Worm (Caenorhabditis elegans) whole organism, mixed stage, embryonic: ENCODE results near the gene E02H9.7.
A peak's percentile ranks its signal among the peaks of the same experiment; 100 is the strongest.

Source experiments
- blmp-1 ChIP-seq: fragments of 150-350 bp; optimal IDR thresholded peaks from 2 replicates; lab custom pipeline; 2014; ENCODE audit warnings: missing biosample characterization, missing genetic modification characterization
- ces-1 ChIP-seq: fragments of 150-350 bp; optimal IDR thresholded peaks from 2 replicates; lab custom pipeline; 2014; ENCODE audit warnings: missing biosample characterization, missing genetic modification reagents, missing genetic modification characterization
- elt-1 ChIP-seq: sonication (generic microtip); optimal IDR thresholded peaks from 2 replicates; lab custom pipeline; 2017; ENCODE audit warnings: missing genetic modification characterization, mild to moderate bottlenecking, missing compliant biosample characterization, antibody characterized with exemption, moderate library complexity, borderline replicate concordance; ENCODE audit not compliant: insufficient read depth
- flh-1 ChIP-seq: fragments of 200-800 bp; sonication (Bioruptor generic); optimal IDR thresholded peaks from 2 replicates; lab custom pipeline; 2018; ENCODE audit warnings: mild to moderate bottlenecking, missing genetic modification characterization, moderate library complexity, missing compliant biosample characterization
- ham-2 ChIP-seq: fragments of 200-800 bp; sonication (Bioruptor generic); optimal IDR thresholded peaks from 2 replicates; lab custom pipeline; 2018; ENCODE audit warnings: mild to moderate bottlenecking, missing genetic modification characterization, missing compliant biosample characterization
- lin-13 ChIP-seq: fragments of 150-350 bp; optimal IDR thresholded peaks from 2 replicates; lab custom pipeline; 2014; ENCODE audit warnings: missing biosample characterization, missing genetic modification characterization
- lin-32 ChIP-seq: fragments of 200-800 bp; sonication (Bioruptor generic); optimal IDR thresholded peaks from 2 replicates; lab custom pipeline; 2018; ENCODE audit warnings: mild to moderate bottlenecking, missing genetic modification characterization, missing compliant biosample characterization
- lsy-2 ChIP-seq: fragments of 150-350 bp; optimal IDR thresholded peaks from 2 replicates; lab custom pipeline; 2014; ENCODE audit warnings: missing biosample characterization, missing genetic modification characterization
- mab-5 ChIP-seq: fragments of 150-350 bp; optimal IDR thresholded peaks from 2 replicates; lab custom pipeline; 2014; ENCODE audit warnings: missing biosample characterization, missing genetic modification characterization
- mls-2 ChIP-seq: sonication (generic microtip); optimal IDR thresholded peaks from 2 replicates; lab custom pipeline; 2016; ENCODE audit warnings: mild to moderate bottlenecking, missing genetic modification characterization, moderate library complexity, missing compliant biosample characterization
- nhr-237 ChIP-seq: fragments of 150-350 bp; optimal IDR thresholded peaks from 2 replicates; lab custom pipeline; 2014; ENCODE audit warnings: missing biosample characterization, missing genetic modification characterization
- nhr-76 ChIP-seq: sonication (generic microtip); optimal IDR thresholded peaks from 2 replicates; lab custom pipeline; 2017; ENCODE audit warnings: missing biosample characterization, missing genetic modification characterization
- sem-2 ChIP-seq: fragments of 200-800 bp; sonication (Bioruptor generic); optimal IDR thresholded peaks from 2 replicates; lab custom pipeline; 2018; ENCODE audit warnings: mild to moderate bottlenecking, missing genetic modification characterization, missing compliant biosample characterization
- sptf-1 ChIP-seq: sonication (generic microtip); optimal IDR thresholded peaks from 2 replicates; lab custom pipeline; 2017; ENCODE audit warnings: mild to moderate bottlenecking, missing genetic modification characterization, moderate library complexity, missing compliant biosample characterization
- unc-120 ChIP-seq: sonication (generic microtip); optimal IDR thresholded peaks from 2 replicates; lab custom pipeline; 2017; ENCODE audit warnings: missing genetic modification characterization, missing compliant biosample characterization; ENCODE audit not compliant: poor library complexity, severe bottlenecking
- zip-8 ChIP-seq: fragments of 150-350 bp; optimal IDR thresholded peaks from 2 replicates; lab custom pipeline; 2014; ENCODE audit warnings: missing biosample characterization, missing genetic modification characterization

The E02H9.7 gene

DNA sequence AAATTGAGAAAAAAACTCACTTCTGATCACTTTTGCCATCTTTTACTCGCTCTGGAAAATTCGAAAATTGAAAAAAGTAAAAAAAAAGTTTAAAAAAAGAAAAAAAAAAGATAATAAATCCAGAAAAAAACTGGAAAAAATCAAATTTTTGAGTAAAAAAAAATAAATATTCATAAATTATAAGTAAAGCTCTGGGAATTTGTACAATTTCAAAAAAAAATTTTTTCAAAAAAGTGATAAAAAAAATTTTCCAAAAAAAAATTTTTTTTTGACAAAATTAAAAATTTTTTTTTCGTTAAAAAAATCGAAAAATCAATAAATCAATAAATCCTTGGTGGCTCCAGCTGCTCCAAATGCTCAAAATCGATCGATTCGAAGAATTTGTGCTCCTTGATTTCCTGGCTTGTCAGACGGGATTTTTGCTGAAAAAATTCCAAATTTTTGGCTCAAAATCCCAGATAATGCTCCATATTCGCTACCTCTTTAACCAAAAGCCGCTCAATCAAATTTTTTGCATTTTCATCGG lies 34.5 kb downstream of the E02H9.7 start, which contains the start of gene mrpl-30:
Gene mrpl-30, minus strand, starts transcription at position 51 of the 526 bp plus-strand sequence.
- TF ChIP-seq ces-1, result no peak
- no peak for TF ChIP-seq flh-1 (GFP tag; lab: Kevin White, UChicago)
- TF ChIP-seq ham-2 (GFP tag; lab: Kevin White, UChicago), result no peak
- TF ChIP-seq elt-1 (tag; lab: Kevin White, UChicago), result no peak
- no peak for TF ChIP-seq sptf-1 (tag; lab: Kevin White, UChicago)
- no peak for TF ChIP-seq blmp-1

DNA sequence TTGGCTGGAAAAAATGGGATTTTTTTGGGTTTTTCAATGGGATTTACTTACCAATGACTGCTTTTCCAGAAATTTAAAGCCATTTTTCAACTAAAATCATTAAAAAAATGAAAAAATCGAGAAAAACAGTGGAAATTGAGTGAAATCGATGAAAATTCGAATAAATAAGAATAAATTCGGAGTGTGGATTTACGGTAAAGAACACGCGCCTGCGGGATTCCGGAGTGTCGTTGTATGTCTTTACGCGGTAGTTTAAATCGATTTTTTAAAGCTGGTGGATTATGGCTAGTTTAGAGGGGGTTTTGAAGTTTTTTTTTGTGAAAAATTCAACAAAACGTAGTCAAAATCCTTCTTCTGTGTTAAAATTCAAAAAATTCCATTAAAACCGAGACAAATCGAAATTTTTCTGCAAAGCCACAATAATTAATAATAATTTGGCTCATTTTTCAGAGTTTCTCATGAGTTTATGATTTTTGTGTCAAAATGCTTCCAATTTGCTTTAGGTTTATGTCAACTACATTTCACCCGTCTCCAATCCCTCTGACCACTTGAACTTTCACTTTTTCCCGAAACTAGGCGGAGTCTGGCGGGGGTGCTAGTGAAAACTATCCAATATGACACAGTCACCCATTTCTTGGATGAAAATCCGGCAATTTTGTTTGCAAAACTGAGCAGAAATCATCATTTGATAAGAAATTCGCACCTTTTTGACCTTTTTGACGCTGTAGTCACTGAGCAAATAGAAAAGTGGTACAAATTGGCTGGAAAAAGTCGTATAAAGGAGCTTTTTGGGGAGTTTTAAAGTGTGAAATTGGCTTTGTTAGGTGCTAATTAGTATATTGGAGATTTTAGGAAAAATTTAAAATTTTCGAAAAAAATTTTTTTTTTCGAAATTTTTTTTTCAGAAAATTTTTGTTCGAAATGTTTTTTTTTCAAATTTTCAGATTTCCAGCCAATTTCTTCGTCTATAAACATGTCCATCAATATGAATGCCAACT lies 44.0 kb downstream of the E02H9.7 start, which contains the start of the genes cic-1 and strm-1:
Gene cic-1, minus strand, starts transcription at position 96 of the 998 bp plus-strand sequence.
Gene strm-1, plus strand, starts transcription at position 945 of the 998 bp plus-strand sequence.
- TF ChIP-seq zip-8 (tag; lab: Kevin White, UChicago) (no peak), flh-1 (GFP tag; lab: Kevin White, UChicago) (no peak), blmp-1 (peak; percentile 94), lsy-2 (tag; lab: Kevin White, UChicago) (peak; percentile 51), nhr-237 (peak; percentile 20), lin-32 (no peak), ces-1 (peak; percentile 77), lin-13 (tag; lab: Kevin White, UChicago) (peak; percentile 30), unc-120 (tag; lab: Kevin White, UChicago) (peak; percentile 38), ham-2 (GFP tag; lab: Kevin White, UChicago) (peak; percentile 40), nhr-76 (tag; lab: Kevin White, UChicago) (no peak), mab-5 (tag; lab: Kevin White, UChicago) (peak; percentile 11), sem-2 (no peak), mls-2 (tag; lab: Kevin White, UChicago) (no peak)
- TF ChIP-seq, all 35 proteins: peak for 8
